Fruit fly (Drosophila melanogaster) whole organism: ENCODE results near the gene Zmynd8.

Experiments
- pan ChIP-seq: fragments of >200 bp; optimal IDR thresholded peaks from 2 replicates; lab custom pipeline; 2017
- usp ChIP-seq: fragments of >200 bp; optimal IDR thresholded peaks from 2 replicates; lab custom pipeline; 2017; ENCODE audit warnings: missing biosample characterization, missing genetic modification characterization, mixed read lengths

- TF ChIP-seq usp (GFP tag; lab: Kevin White, UChicago) (no peak), pan (lab: Kevin White, UChicago) (no peak)
These were observed 34.1 kb downstream of the Zmynd8 start for dm6 chr3R:31703370-31703769.
